Fruit fly (Drosophila melanogaster) whole organism, embryonic: ENCODE results near the gene Cont.

Experiments used
- CG10321 ChIP-seq: fragments of 200-800 bp; sonication (Bioruptor generic); IDR thresholded peaks from 2 replicates; pipeline ENCODE4 v1.3.6; 2022; ENCODE audit warnings: missing biosample characterization, missing genetic modification characterization
- CG11093 ChIP-seq: fragments of 200-800 bp; sonication (Bioruptor generic); IDR thresholded peaks from 3 replicates; pipeline ENCODE4 v1.3.6; 2022; ENCODE audit warnings: missing biosample characterization, missing genetic modification characterization
- CG11723 ChIP-seq: fragments of 200-800 bp; sonication (Bioruptor generic); optimal IDR thresholded peaks from 2 replicates; lab custom pipeline; 2017; ENCODE audit warnings: missing biosample characterization, mild to moderate bottlenecking, missing genetic modification characterization
- CG13123 ChIP-seq: fragments of 200-800 bp; sonication (Bioruptor generic); optimal IDR thresholded peaks from 2 replicates; lab custom pipeline; 2016; ENCODE audit warnings: missing biosample characterization, missing genetic modification characterization
- CG13424 ChIP-seq: fragments of 200-800 bp; sonication (Bioruptor generic); optimal IDR thresholded peaks from 2 replicates; lab custom pipeline; 2019; ENCODE audit warnings: missing biosample characterization, mild to moderate bottlenecking, missing genetic modification characterization, moderate library complexity
- CG15011 ChIP-seq: fragments of 200-800 bp; sonication (Bioruptor generic); optimal IDR thresholded peaks from 3 replicates; lab custom pipeline; 2018; ENCODE audit warnings: missing biosample characterization, mild to moderate bottlenecking, missing genetic modification characterization
- CG15073 ChIP-seq: fragments of 200-800 bp; sonication (Bioruptor generic); optimal IDR thresholded peaks from 2 replicates; lab custom pipeline; 2016; ENCODE audit warnings: missing biosample characterization, missing genetic modification characterization
- CG15514 ChIP-seq: fragments of 200-800 bp; sonication (Bioruptor generic); optimal IDR thresholded peaks from 3 replicates; lab custom pipeline; 2017; ENCODE audit warnings: missing biosample characterization, missing genetic modification characterization, mild to moderate bottlenecking, moderate library complexity, missing genetic modification reagents
- CG16779 ChIP-seq: fragments of 200-800 bp; sonication (Bioruptor generic); IDR thresholded peaks from 2 replicates; pipeline ENCODE4 v1.3.6; 2022; ENCODE audit warnings: missing biosample characterization, missing genetic modification characterization
- CG16815 ChIP-seq: fragments of 200-800 bp; sonication (Bioruptor generic); optimal IDR thresholded peaks from 3 replicates; lab custom pipeline; 2017; ENCODE audit warnings: missing biosample characterization, mild to moderate bottlenecking, missing genetic modification characterization
- CG18619 ChIP-seq: fragments of 200-800 bp; sonication (Bioruptor generic); optimal IDR thresholded peaks from 3 replicates; lab custom pipeline; 2017; ENCODE audit warnings: missing biosample characterization, mild to moderate bottlenecking, missing genetic modification characterization
- CG32767 ChIP-seq: fragments of 200-800 bp; sonication (Bioruptor generic); IDR thresholded peaks from 2 replicates; pipeline ENCODE4 v1.3.6; 2022; ENCODE audit warnings: missing biosample characterization, missing genetic modification characterization
- CG32772 ChIP-seq: fragments of 200-800 bp; sonication (Bioruptor generic); IDR thresholded peaks from 2 replicates; pipeline ENCODE4 v1.3.6; 2022; ENCODE audit warnings: missing biosample characterization, missing genetic modification characterization
- CG34376 ChIP-seq: fragments of 200-800 bp; sonication (Bioruptor generic); optimal IDR thresholded peaks from 2 replicates; lab custom pipeline; 2018; ENCODE audit warnings: missing biosample characterization, mild to moderate bottlenecking, missing genetic modification characterization
- CG4730 ChIP-seq: fragments of 200-800 bp; sonication (Bioruptor generic); IDR thresholded peaks from 2 replicates; pipeline ENCODE4 v1.3.6; 2022; ENCODE audit warnings: missing biosample characterization, missing genetic modification characterization
- CG5245 ChIP-seq: fragments of 200-800 bp; sonication (Bioruptor generic); optimal IDR thresholded peaks from 3 replicates; lab custom pipeline; 2016; ENCODE audit warnings: missing biosample characterization, missing genetic modification characterization
- CG6683 ChIP-seq: fragments of 200-800 bp; sonication (Bioruptor generic); optimal IDR thresholded peaks from 2 replicates; lab custom pipeline; 2017; ENCODE audit warnings: missing biosample characterization, mild to moderate bottlenecking, missing genetic modification characterization, missing genetic modification reagents
- CG7839 ChIP-seq: fragments of 200-800 bp; sonication (Bioruptor generic); optimal IDR thresholded peaks from 3 replicates; lab custom pipeline; 2018; ENCODE audit warnings: missing biosample characterization, mild to moderate bottlenecking, missing genetic modification characterization, moderate library complexity
- CoRest ChIP-seq: fragments of 200-800 bp; sonication (Bioruptor generic); optimal IDR thresholded peaks from 3 replicates; lab custom pipeline; 2018; ENCODE audit warnings: missing biosample characterization, mild to moderate bottlenecking, missing genetic modification characterization, moderate library complexity
- Dp ChIP-seq: fragments of 200-800 bp; sonication (Bioruptor generic); optimal IDR thresholded peaks from 2 replicates; lab custom pipeline; 2018; ENCODE audit warnings: missing biosample characterization, mild to moderate bottlenecking, missing genetic modification characterization, moderate library complexity
- Dref ChIP-seq: fragments of 200-800 bp; sonication (Bioruptor generic); IDR thresholded peaks from 2 replicates; pipeline ENCODE4 v1.3.6; 2022; ENCODE audit warnings: missing biosample characterization, missing genetic modification characterization
- Hr3 ChIP-seq: fragments of 200-800 bp; sonication (Bioruptor generic); optimal IDR thresholded peaks from 3 replicates; lab custom pipeline; 2016; ENCODE audit warnings: missing biosample characterization, missing genetic modification characterization
- Kr ChIP-seq: fragments of 200-800 bp; sonication (Bioruptor generic); optimal IDR thresholded peaks from 2 replicates; lab custom pipeline; 2017; ENCODE audit warnings: missing biosample characterization, mild to moderate bottlenecking, missing genetic modification characterization
- Lim3 ChIP-seq: fragments of 200-800 bp; sonication (Bioruptor generic); IDR thresholded peaks from 2 replicates; pipeline ENCODE4 v1.3.6; 2022; ENCODE audit warnings: missing biosample characterization, missing genetic modification characterization
- Lpt ChIP-seq: fragments of >200 bp; optimal IDR thresholded peaks from 2 replicates; lab custom pipeline; 2018; ENCODE audit warnings: missing biosample characterization, missing genetic modification characterization
- MESR4 ChIP-seq: fragments of 200-800 bp; sonication (Bioruptor generic); optimal IDR thresholded peaks from 2 replicates; lab custom pipeline; 2018; ENCODE audit warnings: missing biosample characterization, mild to moderate bottlenecking, missing genetic modification characterization, moderate library complexity
- Med ChIP-seq: fragments of 200-800 bp; sonication (Bioruptor generic); peaks from one replicate; lab custom pipeline; 2016; ENCODE audit warnings: missing biosample characterization, missing genetic modification characterization, mild to moderate bottlenecking, inconsistent platforms, moderate library complexity
- NK7.1 ChIP-seq: fragments of 200-800 bp; sonication (Bioruptor generic); optimal IDR thresholded peaks from 3 replicates; lab custom pipeline; 2016; ENCODE audit warnings: missing biosample characterization, missing genetic modification characterization
- Ptx1 ChIP-seq: fragments of 200-800 bp; sonication (Bioruptor generic); IDR thresholded peaks from 2 replicates; pipeline ENCODE4 v1.3.6; 2022; ENCODE audit warnings: missing biosample characterization, missing genetic modification characterization
- Side ChIP-seq: fragments of 200-800 bp; sonication (Bioruptor generic); optimal IDR thresholded peaks from 2 replicates; lab custom pipeline; 2016; ENCODE audit warnings: missing biosample characterization, missing genetic modification characterization
- Sin3A ChIP-seq: fragments of >200 bp; optimal IDR thresholded peaks from 2 replicates; lab custom pipeline; 2018
- TFAM ChIP-seq: fragments of 200-800 bp; sonication (Bioruptor generic); optimal IDR thresholded peaks from 2 replicates; lab custom pipeline; 2017; ENCODE audit warnings: missing biosample characterization, missing genetic modification characterization, inconsistent platforms
- aop ChIP-seq: fragments of 200-800 bp; sonication (Bioruptor generic); IDR thresholded peaks from 2 replicates; pipeline ENCODE4 v1.3.6; 2022; ENCODE audit warnings: missing biosample characterization, missing genetic modification characterization
- corto ChIP-seq: fragments of 200-800 bp; sonication (Bioruptor generic); optimal IDR thresholded peaks from 2 replicates; lab custom pipeline; 2016; ENCODE audit warnings: missing biosample characterization, mild to moderate bottlenecking, missing genetic modification characterization, moderate library complexity
- crol ChIP-seq: fragments of 200-800 bp; sonication (Bioruptor generic); IDR thresholded peaks from 2 replicates; pipeline ENCODE4 v1.3.6; 2022; ENCODE audit warnings: missing biosample characterization, missing genetic modification characterization
- eyg ChIP-seq: fragments of 200-800 bp; sonication (Bioruptor generic); optimal IDR thresholded peaks from 3 replicates; lab custom pipeline; 2016; ENCODE audit warnings: missing biosample characterization, missing genetic modification characterization
- lab ChIP-seq: fragments of 200-800 bp; sonication (Bioruptor generic); optimal IDR thresholded peaks from 3 replicates; lab custom pipeline; 2017; ENCODE audit warnings: missing biosample characterization, missing genetic modification characterization, mild to moderate bottlenecking, moderate library complexity, missing genetic modification reagents
- org-1 ChIP-seq: fragments of 200-800 bp; sonication (Bioruptor generic); optimal IDR thresholded peaks from 2 replicates; lab custom pipeline; 2017; ENCODE audit warnings: missing biosample characterization, missing genetic modification characterization
- pros ChIP-seq: fragments of 200-800 bp; sonication (Bioruptor generic); optimal IDR thresholded peaks from 3 replicates; lab custom pipeline; 2019; ENCODE audit warnings: missing biosample characterization, mild to moderate bottlenecking, missing genetic modification characterization, moderate library complexity
- sc ChIP-seq, 3 experiments: fragments of >200 bp in 2 of 3; fragments of 200-800 bp in 1 of 3; sonication (Bioruptor generic) in 1 of 3; optimal IDR thresholded peaks; 2 replicates in 2 of 3; 3 replicates in 1 of 3; lab custom pipeline; 2017; ENCODE audit warnings: mild to moderate bottlenecking in 1 of 3, missing biosample characterization in 1 of 3, missing genetic modification characterization in 1 of 3, missing genetic modification reagents in 1 of 3
- slbo ChIP-seq: fragments of 200-800 bp; sonication (Bioruptor generic); IDR thresholded peaks from 2 replicates; pipeline ENCODE4 v1.3.6; 2022; ENCODE audit warnings: missing biosample characterization, missing genetic modification characterization
- sna ChIP-seq: fragments of 200-800 bp; sonication (Bioruptor generic); IDR thresholded peaks from 2 replicates; pipeline ENCODE4 v1.3.6; 2022; ENCODE audit warnings: missing biosample characterization, missing genetic modification characterization; ENCODE audit not compliant: partially characterized antibody
- sqz ChIP-seq: fragments of 200-800 bp; sonication (Bioruptor generic); optimal IDR thresholded peaks from 3 replicates; lab custom pipeline; 2018; ENCODE audit warnings: missing biosample characterization, mild to moderate bottlenecking, missing genetic modification characterization
- tin ChIP-seq: fragments of 200-800 bp; sonication (Bioruptor generic); optimal IDR thresholded peaks from 3 replicates; lab custom pipeline; 2016; ENCODE audit warnings: missing biosample characterization, missing genetic modification characterization
- unc-4 ChIP-seq: fragments of 200-800 bp; sonication (Bioruptor generic); IDR thresholded peaks from 2 replicates; pipeline ENCODE4 v1.3.6; 2022; ENCODE audit warnings: missing biosample characterization, missing genetic modification characterization; ENCODE audit not compliant: partially characterized antibody
- vnd ChIP-seq: fragments of 200-800 bp; sonication (Bioruptor generic); IDR thresholded peaks from 3 replicates; pipeline ENCODE4 v1.3.6; 2022; ENCODE audit warnings: missing biosample characterization, missing genetic modification characterization; ENCODE audit not compliant: partially characterized antibody
- wdn ChIP-seq: fragments of 200-800 bp; sonication (Bioruptor generic); IDR thresholded peaks from 2 replicates; pipeline ENCODE4 v1.3.6; 2022; ENCODE audit warnings: missing biosample characterization, missing genetic modification characterization
- zen2 ChIP-seq: fragments of 200-800 bp; sonication (Bioruptor generic); IDR thresholded peaks from 3 replicates; pipeline ENCODE4 v1.3.6; 2022; ENCODE audit warnings: missing biosample characterization, missing genetic modification characterization; ENCODE audit not compliant: partially characterized antibody

The Cont gene

dm6 chr3R:4394654-4395581 is 13.8 kb downstream of the Cont start (continued):
- TF ChIP-seq Dp (GFP tag; lab: Kevin White, UChicago) (no peak), CG16815 (GFP tag; lab: Kevin White, UChicago) (peak; percentile 65), wdn (GFP tag; lab: Robert Waterston, UW) (peak; percentile 75), Lim3 (GFP tag; lab: Robert Waterston, UW) (peak; percentile 77; the same call in 1 of the 2 replicates), sna (no peak), CG32772 (GFP tag; lab: Robert Waterston, UW) (peak; percentile 86), Dref (GFP tag; lab: Robert Waterston, UW) (0 out of 2 replicates have a peak, but pooled peaks have one; percentile 17), CG34376 (GFP tag; lab: Kevin White, UChicago) (peak; percentile 70), MESR4 (GFP tag; lab: Kevin White, UChicago) (peak; percentile 19), Sin3A (lab: Kevin White, UChicago) (no peak), CG13424 (tag; lab: Kevin White, UChicago) (peak; percentile 84), CG10321 (GFP tag; lab: Robert Waterston, UW) (peak; percentile 61; the same call in 1 of the 2 replicates), CG11723 (GFP tag; lab: Kevin White, UChicago) (peak; percentile 70), Lpt (GFP tag; lab: Kevin White, UChicago) (no peak), crol (GFP tag; lab: Robert Waterston, UW) (no peak), org-1 (peak; percentile 90), CG15514 (GFP tag; lab: Kevin White, UChicago) (peak; percentile 78), CG13123 (GFP tag; lab: Kevin White, UChicago) (peak; percentile 74), sc (optimal IDR thresholded peaks at IDR 0.05; lab: Kevin White, UChicago) (no peak), sc (GFP tag; optimal IDR thresholded peaks at IDR 0.05; lab: Kevin White, UChicago) (peak; percentile 47), zen2 (GFP tag; lab: Robert Waterston, UW) (no peak), CG15073 (GFP tag; lab: Kevin White, UChicago) (no peak), sqz (GFP tag; lab: Kevin White, UChicago) (no peak), eyg (GFP tag; lab: Kevin White, UChicago) (peak; percentile 85), vnd (GFP tag; lab: Robert Waterston, UW) (no peak), CG11093 (GFP tag; lab: Robert Waterston, UW) (peak; percentile 83), unc-4 (GFP tag; lab: Robert Waterston, UW) (no peak), Kr (GFP tag; lab: Kevin White, UChicago) (no peak), CG16779 (GFP tag; lab: Robert Waterston, UW) (peak; percentile 28; the same call in 1 of the 2 replicates), CG7839 (tag; lab: Kevin White, UChicago) (peak; percentile 94), CG15011 (GFP tag; lab: Kevin White, UChicago) (peak; percentile 81), slbo (GFP tag; lab: Robert Waterston, UW) (peak; percentile 91), lab (GFP tag; lab: Kevin White, UChicago) (peak; percentile 95), Med (GFP tag; lab: Kevin White, UChicago) (peak; percentile 98), NK7.1 (GFP tag; lab: Kevin White, UChicago) (peak; percentile 75), Side (GFP tag; lab: Kevin White, UChicago) (peak; percentile 87), corto (GFP tag; lab: Kevin White, UChicago) (peak; percentile 83), CoRest (tag; lab: Kevin White, UChicago) (peak; percentile 91), CG32767 (peak; percentile 83), tin (GFP tag; lab: Kevin White, UChicago) (peak; percentile 75), TFAM (GFP tag; lab: Kevin White, UChicago) (no peak), CG18619 (GFP tag; lab: Kevin White, UChicago) (peak; percentile 82), CG4730 (GFP tag; lab: Robert Waterston, UW) (peak; percentile 83), CG6683 (GFP tag; lab: Kevin White, UChicago) (peak; percentile 66), pros (GFP tag; lab: Kevin White, UChicago) (no peak), CG5245 (GFP tag; lab: Kevin White, UChicago) (peak; percentile 71), Ptx1 (GFP tag; lab: Robert Waterston, UW) (peak; percentile 91), aop (GFP tag; lab: Robert Waterston, UW) (no peak), Hr3 (GFP tag; lab: Kevin White, UChicago) (peak; percentile 76)
